Fruit fly (Drosophila melanogaster): ENCODE measurements around the gene CG31131.

The CG31131 gene

dm6 chr3R:27948421-27948906, 14.6 kb downstream of the CG31131 start, which contains the start of gene Gp93 (continued):
- no peak for TF ChIP-seq Hnf4 (GFP tag; optimal IDR thresholded peaks at IDR 0.05)
- TF ChIP-seq N (GFP tag; optimal IDR thresholded peaks at IDR 0.05) = no peak
- TF ChIP-seq fru (GFP tag; optimal IDR thresholded peaks at IDR 0.05) = no peak
- TF ChIP-seq foxo (GFP tag; optimal IDR thresholded peaks at IDR 0.05) = no peak
- no peak for TF ChIP-seq lola (GFP tag; optimal IDR thresholded peaks at IDR 0.05)
- TF ChIP-seq Dif (GFP tag; optimal IDR thresholded peaks at IDR 0.05; ENCODE audit: partially characterized antibody) = peak; percentile 38

DNA sequence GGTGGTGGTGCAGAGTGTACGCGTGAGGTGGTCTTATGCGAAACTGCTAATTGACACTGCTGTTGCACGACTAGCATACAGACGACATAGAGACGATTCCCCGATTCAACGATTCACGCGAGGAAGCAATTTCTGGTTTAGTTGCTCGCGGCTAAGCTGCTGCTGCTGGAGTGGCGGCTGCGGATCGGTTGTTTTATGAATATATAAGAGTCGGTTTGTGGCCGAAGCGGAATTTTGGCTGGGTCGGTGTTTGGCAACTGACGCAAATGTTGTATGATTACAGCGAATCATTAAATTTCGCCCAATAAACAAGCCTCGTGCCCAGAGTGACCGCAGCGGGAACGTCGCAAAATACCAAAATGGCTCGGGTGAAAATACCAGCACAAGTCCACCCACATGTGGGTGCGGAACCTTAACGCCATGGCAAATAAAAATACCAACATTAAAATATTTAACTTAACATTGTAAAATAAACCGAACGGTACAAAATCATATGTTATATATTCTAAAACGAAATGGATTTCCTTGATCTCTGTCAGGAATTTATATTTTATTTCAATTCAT, 15.3 kb downstream of the CG31131 start, which contains the start of gene mfrn:
TSS of gene mfrn (minus strand) at position 340 of the 564 bp plus-strand sequence.
- no peak for TF ChIP-seq Hr78 (GFP tag; optimal IDR thresholded peaks at IDR 0.05)
- no peak for TF ChIP-seq Hnf4 (GFP tag; optimal IDR thresholded peaks at IDR 0.05)
- peak; percentile 22 for TF ChIP-seq Myc (optimal IDR thresholded peaks at IDR 0.05)
- no peak for TF ChIP-seq Hr83 (GFP tag; optimal IDR thresholded peaks at IDR 0.05; ENCODE audit: poor library complexity, severe bottlenecking)
- no peak for TF ChIP-seq N (GFP tag; optimal IDR thresholded peaks at IDR 0.05)
- TF ChIP-seq Rel (GFP tag; optimal IDR thresholded peaks at IDR 0.05) = no peak
- TF ChIP-seq Rel (tag; optimal IDR thresholded peaks at IDR 0.05) = peak; percentile 7
- no peak for TF ChIP-seq h (GFP tag; optimal IDR thresholded peaks at IDR 0.05)
- no peak for TF ChIP-seq GATAd (GFP tag; optimal IDR thresholded peaks at IDR 0.05)

- TF ChIP-seq rgr (GFP tag; optimal IDR thresholded peaks at IDR 0.05) (peak; percentile 47), h (GFP tag; optimal IDR thresholded peaks at IDR 0.05) (peak; percentile 48), br (GFP tag; optimal IDR thresholded peaks at IDR 0.05) (no peak)
Measured at dm6 chr3R:27946555-27947204, 16.3 kb downstream of the CG31131 start.

- TF ChIP-seq dsf (GFP tag; optimal IDR thresholded peaks at IDR 0.05; ENCODE audit: borderline replicate concordance) (no peak), Rel (GFP tag; optimal IDR thresholded peaks at IDR 0.05) (no peak), Rel (tag; optimal IDR thresholded peaks at IDR 0.05) (peak; percentile 88)
Measured at dm6 chr3R:27945398-27945797, 17.6 kb downstream of the CG31131 start.

DNA sequence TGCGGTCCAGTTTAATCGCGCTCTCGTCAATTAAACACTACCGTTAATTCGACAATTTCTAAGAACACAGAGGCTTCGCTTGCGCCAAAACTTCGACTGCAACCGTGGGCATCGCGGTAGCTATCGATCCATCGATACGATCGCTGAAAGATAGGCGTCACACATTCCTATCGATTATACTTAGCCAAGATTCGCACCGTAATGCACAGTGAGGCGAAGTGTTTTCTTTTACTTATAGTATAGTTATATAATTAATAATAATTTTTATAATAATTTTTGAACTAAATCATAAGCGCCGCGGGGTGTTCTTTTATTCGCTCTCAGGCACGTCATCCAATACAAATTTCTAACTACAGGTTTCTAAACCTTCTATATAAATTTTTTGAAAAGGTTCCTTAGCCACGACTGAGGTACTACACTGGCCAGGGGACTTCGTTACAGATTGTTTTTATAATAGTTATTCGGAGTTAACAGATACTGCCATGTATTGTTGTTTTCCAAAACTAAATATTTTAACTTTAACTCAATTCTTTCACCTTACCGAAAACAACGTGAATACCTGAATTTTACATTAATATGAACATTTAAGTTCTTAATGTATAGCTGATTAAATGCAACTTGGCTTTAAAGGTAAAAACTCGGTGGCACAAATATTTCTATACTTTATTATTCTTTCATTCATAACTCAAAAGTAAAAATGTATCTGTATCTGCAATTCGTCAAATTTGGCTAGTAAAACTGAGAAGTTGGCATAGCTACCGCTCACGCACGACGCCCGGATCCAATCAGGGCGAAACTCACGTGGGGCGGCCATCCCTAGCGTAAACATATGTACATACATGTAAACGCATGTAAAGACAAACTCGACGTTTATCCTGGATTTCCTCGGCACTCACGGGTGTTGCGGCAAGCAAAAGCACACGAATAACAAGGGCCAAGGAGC, 25.0 kb downstream of the CG31131 start, which contains the start of the genes NSD and BOD1:
TSS of gene NSD (minus strand) at position 102 of the 943 bp plus-strand sequence.
TSS of gene BOD1 (plus strand) at position 494 of the 943 bp plus-strand sequence.
- TF ChIP-seq br (GFP tag; optimal IDR thresholded peaks at IDR 0.05) (peak; percentile 13), GATAd (GFP tag; optimal IDR thresholded peaks at IDR 0.05) (no peak), lola (GFP tag; optimal IDR thresholded peaks at IDR 0.05) (no peak), dl (GFP tag; optimal IDR thresholded peaks at IDR 0.05; ENCODE audit: insufficient read depth in 1 of 2, partially characterized antibody in 2 of 2) (no peak), Dif (GFP tag; optimal IDR thresholded peaks at IDR 0.05; ENCODE audit: partially characterized antibody) (peak; percentile 11), woc (GFP tag; optimal IDR thresholded peaks at IDR 0.05) (no peak), fru (GFP tag; optimal IDR thresholded peaks at IDR 0.05) (no peak), ey (GFP tag; optimal IDR thresholded peaks at IDR 0.05) (no peak), Hr78 (GFP tag; optimal IDR thresholded peaks at IDR 0.05) (no peak), sage (GFP tag; optimal IDR thresholded peaks at IDR 0.05) (no peak), CG32264 (GFP tag; optimal IDR thresholded peaks at IDR 0.05) (no peak), HLH106 (tag; optimal IDR thresholded peaks at IDR 0.05) (peak; percentile 67), Dfd (GFP tag; optimal IDR thresholded peaks at IDR 0.05) (no peak), Myc (optimal IDR thresholded peaks at IDR 0.05) (peak; percentile 88), Vsx2 (GFP tag; optimal IDR thresholded peaks at IDR 0.05; ENCODE audit: partially characterized antibody) (no peak), N (GFP tag; optimal IDR thresholded peaks at IDR 0.05) (no peak), tai (GFP tag; optimal IDR thresholded peaks at IDR 0.05) (no peak), CrebA (GFP tag; optimal IDR thresholded peaks at IDR 0.05; ENCODE audit: borderline replicate concordance) (no peak), Jra (GFP tag; optimal IDR thresholded peaks at IDR 0.05) (no peak), dsf (GFP tag; optimal IDR thresholded peaks at IDR 0.05; ENCODE audit: borderline replicate concordance) (no peak), usp (GFP tag; optimal IDR thresholded peaks at IDR 0.05) (no peak), Hnf4 (GFP tag; optimal IDR thresholded peaks at IDR 0.05) (no peak), CG9705 (GFP tag; optimal IDR thresholded peaks at IDR 0.05) (no peak), jim (GFP tag; optimal IDR thresholded peaks at IDR 0.05) (peak; percentile 1), rgr (GFP tag; optimal IDR thresholded peaks at IDR 0.05) (peak; percentile 23), foxo (GFP tag; optimal IDR thresholded peaks at IDR 0.05) (peak in 1 of 2 experiments; percentile 57), brk (GFP tag; optimal IDR thresholded peaks at IDR 0.05) (no peak), h (GFP tag; optimal IDR thresholded peaks at IDR 0.05) (peak; percentile 20), sv (GFP tag; optimal IDR thresholded peaks at IDR 0.05) (peak; percentile 9), Hr83 (GFP tag; optimal IDR thresholded peaks at IDR 0.05; ENCODE audit: poor library complexity, severe bottlenecking) (peak; percentile 78), Mio (GFP tag; optimal IDR thresholded peaks at IDR 0.05) (no peak), Rel (GFP tag; optimal IDR thresholded peaks at IDR 0.05) (no peak), Rel (tag; optimal IDR thresholded peaks at IDR 0.05) (no peak), dmrt93B (GFP tag; optimal IDR thresholded peaks at IDR 0.05) (no peak), Abd-B (GFP tag; optimal IDR thresholded peaks at IDR 0.05) (no peak)

Data from whole organism, wandering third instar larva.